Fruit fly (Drosophila melanogaster): Measurements from ENCODE around the gene CG10097.

Gene CG10097

dm6 chr3R:12345989-12346388 is 49.8 kb downstream of the CG10097 start (continued):
- TF ChIP-seq grau (tag; optimal IDR thresholded peaks at IDR 0.05) (peak; percentile 34), Neu2 (GFP tag; optimal IDR thresholded peaks at IDR 0.05; ENCODE audit: borderline replicate concordance) (no peak), Gsc (GFP tag; IDR thresholded peaks at IDR 0.05) (no peak), CG14014 (GFP tag; IDR thresholded peaks at IDR 0.05) (no peak)

- no peak for TF ChIP-seq NC2β (GFP tag; optimal IDR thresholded peaks at IDR 0.05)
- no peak for TF ChIP-seq unc-4 (GFP tag; IDR thresholded peaks at IDR 0.05; ENCODE audit: partially characterized antibody)
- TF ChIP-seq peb (GFP tag; IDR thresholded peaks at IDR 0.05): no peak
- peak; percentile 12 for TF ChIP-seq sqz (GFP tag; optimal IDR thresholded peaks at IDR 0.05)
- TF ChIP-seq Dp (GFP tag; optimal IDR thresholded peaks at IDR 0.05): no peak
- TF ChIP-seq CG17328 (GFP tag; IDR thresholded peaks at IDR 0.05): no peak
- TF ChIP-seq slbo (GFP tag; IDR thresholded peaks at IDR 0.05): no peak
- no peak for TF ChIP-seq pros (GFP tag; optimal IDR thresholded peaks at IDR 0.05)
- no peak for TF ChIP-seq scrt (GFP tag; optimal IDR thresholded peaks at IDR 0.05)
- TF ChIP-seq cad (GFP tag; optimal IDR thresholded peaks at IDR 0.05): no peak
- no peak for TF ChIP-seq CG43689 (GFP tag; IDR thresholded peaks at IDR 0.05)
- no peak for TF ChIP-seq CG12769 (tag; optimal IDR thresholded peaks at IDR 0.05)
- no peak for TF ChIP-seq CG34224 (GFP tag; IDR thresholded peaks at IDR 0.05; ENCODE audit: partially characterized antibody)
- no peak for TF ChIP-seq tll (GFP tag; optimal IDR thresholded peaks at IDR 0.05)
- peak; percentile 17 for TF ChIP-seq gem (tag; optimal IDR thresholded peaks at IDR 0.05)
- no peak for TF ChIP-seq CoRest (tag; optimal IDR thresholded peaks at IDR 0.05)
- no peak for TF ChIP-seq dmrt99B (tag; optimal IDR thresholded peaks at IDR 0.05)
- no peak for TF ChIP-seq CG17829 (tag; optimal IDR thresholded peaks at IDR 0.05)
- no peak for TF ChIP-seq Xrp1 (GFP tag; IDR thresholded peaks at IDR 0.05)
- TF ChIP-seq CG1647 (GFP tag; optimal IDR thresholded peaks at IDR 0.05): no peak
- no peak for TF ChIP-seq ase (GFP tag; IDR thresholded peaks at IDR 0.05)
- TF ChIP-seq CG4404 (GFP tag; IDR thresholded peaks at IDR 0.05): no peak
- peak; percentile 94 for TF ChIP-seq CG8290 (GFP tag; optimal IDR thresholded peaks at IDR 0.05)
- peak in 1 of 2 experiments; percentile 81 for TF ChIP-seq CG8290 (tag; optimal IDR thresholded peaks at IDR 0.05)
- no peak for TF ChIP-seq Opbp (GFP tag; IDR thresholded peaks at IDR 0.05; ENCODE audit: partially characterized antibody)
- no peak for TF ChIP-seq CTCF (GFP tag; optimal IDR thresholded peaks at IDR 0.05)
- TF ChIP-seq mam (GFP tag; optimal IDR thresholded peaks at IDR 0.05): no peak
- no peak for TF ChIP-seq CG12236 (GFP tag; optimal IDR thresholded peaks at IDR 0.05)
- TF ChIP-seq dati (GFP tag; IDR thresholded peaks at IDR 0.05): no peak
- TF ChIP-seq sima (GFP tag; optimal IDR thresholded peaks at IDR 0.05): no peak
- no peak for TF ChIP-seq Mad (GFP tag; optimal IDR thresholded peaks at IDR 0.05)
- TF ChIP-seq CG9727 (GFP tag; optimal IDR thresholded peaks at IDR 0.05): no peak
- TF ChIP-seq gcm2 (GFP tag; optimal IDR thresholded peaks at IDR 0.05): no peak
- TF ChIP-seq CG17612 (GFP tag; IDR thresholded peaks at IDR 0.05): peak; percentile 89
- no peak for TF ChIP-seq ranshi (GFP tag; IDR thresholded peaks at IDR 0.05)
- no peak for TF ChIP-seq oc (tag; optimal IDR thresholded peaks at IDR 0.05)
- no peak for TF ChIP-seq CG4282 (GFP tag; optimal IDR thresholded peaks at IDR 0.05)
- peak; percentile 68 for TF ChIP-seq D19A (tag; optimal IDR thresholded peaks at IDR 0.05)
- no peak for TF ChIP-seq bcd (GFP tag; optimal IDR thresholded peaks at IDR 0.05)
- no peak for TF ChIP-seq Ets65A (GFP tag)
- no peak for TF ChIP-seq tio (GFP tag; optimal IDR thresholded peaks at IDR 0.05)
- no peak for TF ChIP-seq so (GFP tag; IDR thresholded peaks at IDR 0.05)
- no peak for TF ChIP-seq CG9817 (tag; optimal IDR thresholded peaks at IDR 0.05)
Observed at dm6 chr3R:12344914-12345549, 50.7 kb downstream of the CG10097 start.
